Worm (Caenorhabditis elegans) whole organism, midembryonic: ENCODE data around the gene col-185.

Experiments used
- cog-1 ChIP-seq: sonication (generic microtip); optimal IDR thresholded peaks from 2 replicates; lab custom pipeline; 2016; ENCODE audit warnings: missing genetic modification characterization, missing compliant biosample characterization
- flt-1 ChIP-seq: fragments of 200-800 bp; sonication (Bioruptor generic); IDR thresholded peaks from 2 replicates; pipeline ENCODE4 v1.3.6; 2022; ENCODE audit warnings: missing genetic modification characterization, missing compliant biosample characterization
- klf-2 ChIP-seq: fragments of 200-800 bp; sonication (Bioruptor generic); conservative IDR thresholded peaks from 2 replicates; pipeline ENCODE4 v1.3.6; 2022; ENCODE audit warnings: missing genetic modification reagents, missing genetic modification characterization, missing compliant biosample characterization
- ref-1 ChIP-seq: fragments of 200-800 bp; sonication (Bioruptor generic); conservative IDR thresholded peaks from 2 replicates; pipeline ENCODE4 v1.3.6; 2022; ENCODE audit warnings: missing genetic modification reagents, missing genetic modification characterization, missing compliant biosample characterization
- tab-1 ChIP-seq: fragments of 200-800 bp; sonication (Bioruptor generic); IDR thresholded peaks from 2 replicates; pipeline ENCODE4 v1.3.6; 2022; ENCODE audit warnings: missing genetic modification characterization, missing compliant biosample characterization
- ztf-23 ChIP-seq: fragments of 200-800 bp; sonication (Bioruptor generic); IDR thresholded peaks from 2 replicates; pipeline ENCODE4 v1.3.6; 2022; ENCODE audit warnings: missing genetic modification reagents, missing genetic modification characterization, missing compliant biosample characterization
- ztf-29 ChIP-seq: fragments of 200-800 bp; sonication (Bioruptor generic); IDR thresholded peaks from 2 replicates; pipeline ENCODE4 v1.3.6; 2022; ENCODE audit warnings: missing genetic modification reagents, missing genetic modification characterization, missing compliant biosample characterization

DNA sequence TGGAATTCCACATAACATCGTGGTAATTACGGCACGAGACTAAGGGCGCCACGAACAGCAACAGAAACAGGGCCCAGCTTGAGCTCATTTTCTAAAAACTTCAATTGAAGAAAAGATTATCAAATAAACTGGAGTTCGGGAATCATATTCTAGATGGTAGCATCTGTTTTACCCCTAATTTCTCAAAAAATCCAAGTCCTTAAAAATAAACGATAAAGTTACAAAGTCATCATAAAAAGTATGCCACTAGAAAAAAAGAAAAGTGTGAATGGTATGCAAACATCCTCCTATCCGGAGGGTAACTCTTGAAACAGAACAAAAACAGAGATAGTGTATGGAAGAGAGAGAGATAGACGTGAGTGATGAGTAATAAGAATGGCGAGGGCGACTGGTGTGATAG, 33.5 kb downstream of the col-185 start, which contains the start of gene efn-3:
- TF ChIP-seq ztf-29 (GFP tag; lab: Robert Waterston, UW) (no peak), klf-2 (GFP tag; lab: Robert Waterston, UW) (no peak), ztf-23 (GFP tag; lab: Robert Waterston, UW) (no peak), tab-1 (GFP tag; lab: Robert Waterston, UW) (no peak), flt-1 (no peak), ref-1 (GFP tag; lab: Robert Waterston, UW) (no peak), cog-1 (tag; lab: Kevin White, UChicago) (no peak)
